Worm (Caenorhabditis elegans): ENCODE measurements around the gene let-23.
A peak's percentile ranks its signal among the peaks of the same experiment; 100 is the strongest.

Gene let-23

ce11 chrII:9160197-9160806, 37.0 kb upstream of the let-23 start:
- no peak for TF ChIP-seq ceh-32 (tag; optimal IDR thresholded peaks at IDR 0.05; ENCODE audit: poor library complexity)
- no peak for TF ChIP-seq lin-39 (tag; optimal IDR thresholded peaks at IDR 0.05)
- TF ChIP-seq mes-2 (tag; optimal IDR thresholded peaks at IDR 0.05; ENCODE audit: poor library complexity, severe bottlenecking): peak; percentile 2
- TF ChIP-seq daf-16 (GFP tag; optimal IDR thresholded peaks at IDR 0.05): no peak
- TF ChIP-seq daf-16 (tag; optimal IDR thresholded peaks at IDR 0.05): peak; percentile 43
- no peak for TF ChIP-seq hmg-1.1 (GFP tag; IDR thresholded peaks at IDR 0.05)
- no peak for TF ChIP-seq madf-5 (GFP tag; IDR thresholded peaks at IDR 0.05)
- no peak for TF ChIP-seq lin-13 (GFP tag; optimal IDR thresholded peaks at IDR 0.05)
- TF ChIP-seq unc-130 (GFP tag; optimal IDR thresholded peaks at IDR 0.05): no peak
- no peak for TF ChIP-seq mxl-2 (GFP tag; conservative IDR thresholded peaks at IDR 0.05)
- no peak for TF ChIP-seq nhr-25 (tag; optimal IDR thresholded peaks at IDR 0.05; ENCODE audit: borderline replicate concordance, insufficient read depth)
- no peak for TF ChIP-seq F37D6.2 (tag; optimal IDR thresholded peaks at IDR 0.05)
- TF ChIP-seq pqm-1 (tag; optimal IDR thresholded peaks at IDR 0.05): no peak
- TF ChIP-seq ama-1 (optimal IDR thresholded peaks at IDR 0.05): no peak
- no peak for TF ChIP-seq unc-39 (tag; optimal IDR thresholded peaks at IDR 0.05)
- TF ChIP-seq zfp-2 (tag; optimal IDR thresholded peaks at IDR 0.05): no peak
- TF ChIP-seq Y5F2A.4 (GFP tag; optimal IDR thresholded peaks at IDR 0.05): no peak
- TF ChIP-seq tag-97 (GFP tag; IDR thresholded peaks at IDR 0.05): no peak
- no peak; the same call in 1 of the 2 replicates for TF ChIP-seq lin-1 (GFP tag; IDR thresholded peaks at IDR 0.05)
- TF ChIP-seq ces-1 (GFP tag; optimal IDR thresholded peaks at IDR 0.05): no peak
- no peak for TF ChIP-seq nhr-111 (GFP tag; optimal IDR thresholded peaks at IDR 0.05)
- TF ChIP-seq ZK546.5 (tag; optimal IDR thresholded peaks at IDR 0.05): no peak
- no peak for TF ChIP-seq spr-3 (GFP tag; optimal IDR thresholded peaks at IDR 0.05)
- TF ChIP-seq mdt-29 (GFP tag; IDR thresholded peaks at IDR 0.05): no peak
- no peak for TF ChIP-seq F26F4.8 (GFP tag; conservative IDR thresholded peaks at IDR 0.05)
- no peak for TF ChIP-seq nhr-237 (tag; optimal IDR thresholded peaks at IDR 0.05)
- no peak for TF ChIP-seq rbr-2 (tag; optimal IDR thresholded peaks at IDR 0.05)
- TF ChIP-seq mep-1 (tag; optimal IDR thresholded peaks at IDR 0.05): no peak
- TF ChIP-seq F10B5.3 (tag; optimal IDR thresholded peaks at IDR 0.05): no peak
- no peak for TF ChIP-seq ceh-62 (tag; optimal IDR thresholded peaks at IDR 0.05)
- TF ChIP-seq daf-8 (GFP tag; IDR thresholded peaks at IDR 0.05): no peak
- no peak for TF ChIP-seq spr-1 (tag; optimal IDR thresholded peaks at IDR 0.05)
- peak; percentile 84 for TF ChIP-seq nhr-28 (tag; optimal IDR thresholded peaks at IDR 0.05)
- TF ChIP-seq D1046.2 (GFP tag; IDR thresholded peaks at IDR 0.05): no peak
- TF ChIP-seq F44E2.7 (GFP tag; IDR thresholded peaks at IDR 0.05): no peak
- peak; percentile 99 for TF ChIP-seq hif-1 (tag; optimal IDR thresholded peaks at IDR 0.05)
- no peak for TF ChIP-seq daf-19 (GFP tag; conservative IDR thresholded peaks at IDR 0.05)
- no peak for TF ChIP-seq Y105C5A.15 (GFP tag; IDR thresholded peaks at IDR 0.05)
- no peak for TF ChIP-seq aly-2 (tag; optimal IDR thresholded peaks at IDR 0.05)
- no peak for TF ChIP-seq set-16 (GFP tag; IDR thresholded peaks at IDR 0.05)
- no peak for TF ChIP-seq lin-38 (GFP tag; IDR thresholded peaks at IDR 0.05)
- peak; percentile 100 for TF ChIP-seq aha-1 (tag)
- TF ChIP-seq ztf-11 (tag; optimal IDR thresholded peaks at IDR 0.05): no peak
- TF ChIP-seq nhr-6 (tag; optimal IDR thresholded peaks at IDR 0.05): peak; percentile 15
- peak in 1 of 2 experiments; percentile 62 for TF ChIP-seq unc-62 (GFP tag; optimal IDR thresholded peaks at IDR 0.05 in 1 of 2)
- no peak for TF ChIP-seq unc-62 (tag; optimal IDR thresholded peaks at IDR 0.05)
- no peak for TF ChIP-seq lin-29 (GFP tag; IDR thresholded peaks at IDR 0.05)
- TF ChIP-seq Y75B8A.6 (GFP tag; IDR thresholded peaks at IDR 0.05): no peak
- TF ChIP-seq zip-11 (GFP tag; IDR thresholded peaks at IDR 0.05): no peak
- no peak for TF ChIP-seq sdz-12 (GFP tag; optimal IDR thresholded peaks at IDR 0.05)
- 0 out of 2 replicates have a peak, but pooled peaks have one; percentile 29 for TF ChIP-seq php-3 (GFP tag; IDR thresholded peaks at IDR 0.05)
- peak in 1 of 2 experiments; percentile 79 for TF ChIP-seq mdl-1 (tag; optimal IDR thresholded peaks at IDR 0.05)
